Fruit fly (Drosophila melanogaster) whole organism, embryonic: ENCODE measurements around the gene gish.

Experiments used
- B-H1 ChIP-seq: fragments of 200-800 bp; sonication (Bioruptor generic); IDR thresholded peaks from 3 replicates; pipeline ENCODE4 v1.3.6; 2022; ENCODE audit warnings: missing biosample characterization, missing genetic modification characterization
- CG10209 ChIP-seq: fragments of 200-800 bp; sonication (Bioruptor generic); optimal IDR thresholded peaks from 3 replicates; lab custom pipeline; 2017; ENCODE audit warnings: missing biosample characterization, mild to moderate bottlenecking, missing genetic modification characterization, missing genetic modification reagents
- CG10366 ChIP-seq: fragments of 200-800 bp; sonication (Bioruptor generic); IDR thresholded peaks from 2 replicates; pipeline ENCODE4 v1.3.6; 2022; ENCODE audit warnings: missing biosample characterization, missing genetic modification characterization
- CG10431 ChIP-seq: fragments of 200-800 bp; sonication (Bioruptor generic); optimal IDR thresholded peaks from 3 replicates; lab custom pipeline; 2018; ENCODE audit warnings: missing biosample characterization, mild to moderate bottlenecking, missing genetic modification characterization
- CG15269 ChIP-seq: fragments of 200-800 bp; sonication (Bioruptor generic); optimal IDR thresholded peaks from 2 replicates; lab custom pipeline; 2018; ENCODE audit warnings: missing biosample characterization, mild to moderate bottlenecking, missing genetic modification characterization, moderate library complexity
- CG15514 ChIP-seq: fragments of 200-800 bp; sonication (Bioruptor generic); optimal IDR thresholded peaks from 3 replicates; lab custom pipeline; 2017; ENCODE audit warnings: missing biosample characterization, missing genetic modification characterization, mild to moderate bottlenecking, moderate library complexity, missing genetic modification reagents
- CG15696 ChIP-seq: fragments of 200-800 bp; sonication (Bioruptor generic); optimal IDR thresholded peaks from 2 replicates; lab custom pipeline; 2019; ENCODE audit warnings: missing biosample characterization, mild to moderate bottlenecking, missing genetic modification characterization, moderate library complexity
- CG16863 ChIP-seq: fragments of 200-800 bp; sonication (Bioruptor generic); optimal IDR thresholded peaks from 3 replicates; lab custom pipeline; 2016; ENCODE audit warnings: missing biosample characterization, missing genetic modification characterization
- CG17186 ChIP-seq: fragments of 200-800 bp; sonication (Bioruptor generic); optimal IDR thresholded peaks from 3 replicates; lab custom pipeline; 2017; ENCODE audit warnings: missing biosample characterization, missing genetic modification reagents, missing genetic modification characterization
- CG17359 ChIP-seq: fragments of 200-800 bp; sonication (Bioruptor generic); optimal IDR thresholded peaks from 3 replicates; lab custom pipeline; 2018; ENCODE audit warnings: missing biosample characterization, mild to moderate bottlenecking, missing genetic modification characterization, moderate library complexity
- CG1792 ChIP-seq: fragments of 200-800 bp; sonication (Bioruptor generic); optimal IDR thresholded peaks from 2 replicates; lab custom pipeline; 2016; ENCODE audit warnings: missing biosample characterization, missing genetic modification characterization
- CG18011 ChIP-seq: fragments of 200-800 bp; sonication (Bioruptor generic); optimal IDR thresholded peaks from 2 replicates; lab custom pipeline; 2017; ENCODE audit warnings: missing biosample characterization, missing genetic modification characterization, mild to moderate bottlenecking, moderate library complexity, missing genotype
- CG2129 ChIP-seq: fragments of 200-800 bp; sonication (Bioruptor generic); IDR thresholded peaks from 2 replicates; pipeline ENCODE4 v1.3.6; 2022; ENCODE audit warnings: missing biosample characterization, missing genetic modification characterization; ENCODE audit not compliant: partially characterized antibody
- CG3281 ChIP-seq: fragments of 200-800 bp; sonication (Bioruptor generic); optimal IDR thresholded peaks from 3 replicates; lab custom pipeline; 2017; ENCODE audit warnings: missing biosample characterization, mild to moderate bottlenecking, missing genetic modification characterization
- CG43689 ChIP-seq: fragments of 200-800 bp; sonication (Bioruptor generic); IDR thresholded peaks from 2 replicates; pipeline ENCODE4 v1.3.6; 2022; ENCODE audit warnings: missing biosample characterization, missing genetic modification characterization
- CG6272 ChIP-seq: fragments of 200-800 bp; sonication (Bioruptor generic); IDR thresholded peaks from 2 replicates; pipeline ENCODE4 v1.3.6; 2022; ENCODE audit warnings: missing biosample characterization, missing genetic modification characterization
- CG6813 ChIP-seq: fragments of 200-800 bp; sonication (Bioruptor generic); optimal IDR thresholded peaks from 2 replicates; lab custom pipeline; 2017; ENCODE audit warnings: missing biosample characterization, missing genetic modification characterization, mild to moderate bottlenecking, moderate library complexity, missing genetic modification reagents
- CG8478 ChIP-seq: fragments of >200 bp; optimal IDR thresholded peaks from 2 replicates; lab custom pipeline; 2018
- CG9932 ChIP-seq: fragments of 200-800 bp; sonication (Bioruptor generic); IDR thresholded peaks from 2 replicates; pipeline ENCODE4 v1.3.6; 2022; ENCODE audit warnings: missing biosample characterization, missing genetic modification characterization
- D ChIP-seq, 2 experiments: fragments of 200-800 bp in 1 of 2; fragments of >200 bp in 1 of 2; sonication (Bioruptor generic) in 1 of 2; optimal IDR thresholded peaks; 2 replicates in 1 of 2; 3 replicates in 1 of 2; lab custom pipeline; 2017; ENCODE audit warnings: mild to moderate bottlenecking in 1 of 2, missing biosample characterization in 1 of 2, missing genetic modification characterization in 1 of 2, missing genetic modification reagents in 1 of 2
- Dad ChIP-seq: fragments of 200-800 bp; sonication (Bioruptor generic); optimal IDR thresholded peaks from 3 replicates; lab custom pipeline; 2016; ENCODE audit warnings: missing biosample characterization, missing genetic modification characterization
- Deaf1 ChIP-seq: fragments of 200-800 bp; optimal IDR thresholded peaks from 3 replicates; lab custom pipeline; 2019; ENCODE audit warnings: missing biosample characterization, mild to moderate bottlenecking, missing genetic modification characterization, moderate library complexity
- Dek ChIP-seq: fragments of 200-800 bp; sonication (Bioruptor generic); optimal IDR thresholded peaks from 3 replicates; lab custom pipeline; 2019; ENCODE audit warnings: missing biosample characterization, mild to moderate bottlenecking, missing genetic modification characterization, moderate library complexity
- Dll ChIP-seq: fragments of 200-800 bp; sonication (Bioruptor generic); IDR thresholded peaks from 4 replicates; pipeline ENCODE4 v1.3.6; 2022; ENCODE audit warnings: missing biosample characterization, missing genetic modification characterization; ENCODE audit not compliant: partially characterized antibody
- Gug ChIP-seq: fragments of 200-800 bp; sonication (Bioruptor generic); IDR thresholded peaks from 4 replicates; pipeline ENCODE4 v1.3.6; 2022; ENCODE audit warnings: missing biosample characterization, missing genetic modification characterization
- HmgD ChIP-seq: fragments of 200-800 bp; sonication (Bioruptor generic); optimal IDR thresholded peaks from 3 replicates; lab custom pipeline; 2016; ENCODE audit warnings: missing biosample characterization, missing genetic modification characterization
- Kr ChIP-seq: fragments of 200-800 bp; sonication (Bioruptor generic); optimal IDR thresholded peaks from 2 replicates; lab custom pipeline; 2017; ENCODE audit warnings: missing biosample characterization, mild to moderate bottlenecking, missing genetic modification characterization
- NK7.1 ChIP-seq: fragments of 200-800 bp; sonication (Bioruptor generic); optimal IDR thresholded peaks from 3 replicates; lab custom pipeline; 2016; ENCODE audit warnings: missing biosample characterization, missing genetic modification characterization
- Ravus ChIP-seq: fragments of 200-800 bp; sonication (Bioruptor generic); IDR thresholded peaks from 2 replicates; pipeline ENCODE4 v1.3.6; 2022; ENCODE audit warnings: missing biosample characterization, missing genetic modification characterization
- abd-A ChIP-seq: fragments of 200-800 bp; sonication (Bioruptor generic); optimal IDR thresholded peaks from 3 replicates; lab custom pipeline; 2019; ENCODE audit warnings: missing biosample characterization, mild to moderate bottlenecking, missing genetic modification characterization, moderate library complexity
- bigmax ChIP-seq: fragments of 200-800 bp; sonication (Bioruptor generic); optimal IDR thresholded peaks from 2 replicates; lab custom pipeline; 2018; ENCODE audit warnings: missing biosample characterization, mild to moderate bottlenecking, missing genetic modification characterization
- cad ChIP-seq: fragments of >200 bp; optimal IDR thresholded peaks from 2 replicates; lab custom pipeline; 2017; ENCODE audit warnings: missing biosample characterization, missing genetic modification characterization
- crc ChIP-seq: fragments of 200-800 bp; sonication (Bioruptor generic); optimal IDR thresholded peaks from 2 replicates; lab custom pipeline; 2016; ENCODE audit warnings: missing biosample characterization, missing genetic modification characterization
- grau ChIP-seq: fragments of 200-800 bp; optimal IDR thresholded peaks from 3 replicates; lab custom pipeline; 2019; ENCODE audit warnings: missing biosample characterization, mild to moderate bottlenecking, missing genetic modification characterization, moderate library complexity
- hth ChIP-seq: fragments of >200 bp; optimal IDR thresholded peaks from 2 replicates; lab custom pipeline; 2017; ENCODE audit warnings: inconsistent platforms
- knrl ChIP-seq: fragments of 200-800 bp; sonication (Bioruptor generic); IDR thresholded peaks from 3 replicates; pipeline ENCODE4 v1.3.6; 2022; ENCODE audit warnings: missing biosample characterization, missing genetic modification characterization; ENCODE audit not compliant: partially characterized antibody
- mam ChIP-seq: fragments of 200-800 bp; sonication (Bioruptor generic); optimal IDR thresholded peaks from 3 replicates; lab custom pipeline; 2016; ENCODE audit warnings: missing biosample characterization, missing genetic modification characterization
- mld ChIP-seq: fragments of 200-800 bp; sonication (Bioruptor generic); IDR thresholded peaks from 3 replicates; pipeline ENCODE4 v1.3.6; 2022; ENCODE audit warnings: missing biosample characterization, missing genetic modification characterization; ENCODE audit not compliant: partially characterized antibody
- otp ChIP-seq: fragments of 200-800 bp; sonication (Bioruptor generic); IDR thresholded peaks from 3 replicates; pipeline ENCODE4, ENCODE4 v1.3.6; 2022; ENCODE audit warnings: missing biosample characterization, missing genetic modification characterization
- pfk ChIP-seq: fragments of 200-800 bp; sonication (Bioruptor generic); optimal IDR thresholded peaks from 2 replicates; lab custom pipeline; 2018; ENCODE audit warnings: missing biosample characterization, mild to moderate bottlenecking, missing genetic modification characterization, moderate library complexity
- pros ChIP-seq: fragments of 200-800 bp; sonication (Bioruptor generic); optimal IDR thresholded peaks from 3 replicates; lab custom pipeline; 2019; ENCODE audit warnings: missing biosample characterization, mild to moderate bottlenecking, missing genetic modification characterization, moderate library complexity
- repo ChIP-seq: fragments of 200-800 bp; sonication (Bioruptor generic); optimal IDR thresholded peaks from 2 replicates; lab custom pipeline; 2016; ENCODE audit warnings: missing biosample characterization, missing genetic modification characterization
- scrt ChIP-seq: fragments of 200-800 bp; sonication (Bioruptor generic); optimal IDR thresholded peaks from 2 replicates; lab custom pipeline; 2018; ENCODE audit warnings: missing biosample characterization, mild to moderate bottlenecking, missing genetic modification characterization, moderate library complexity
- sisA ChIP-seq: fragments of 200-800 bp; sonication (Bioruptor generic); IDR thresholded peaks from 2 replicates; pipeline ENCODE4 v1.3.6; 2022; ENCODE audit warnings: missing biosample characterization, missing genetic modification characterization
- ssp ChIP-seq: fragments of 200-800 bp; sonication (Bioruptor generic); IDR thresholded peaks from 2 replicates; pipeline ENCODE4 v1.3.6; 2022; ENCODE audit warnings: missing biosample characterization, missing genetic modification characterization
- toy ChIP-seq: fragments of 200-800 bp; sonication (Bioruptor generic); IDR thresholded peaks from 2 replicates; pipeline ENCODE4 v1.3.6; 2022; ENCODE audit warnings: missing biosample characterization, missing genetic modification characterization
- ttk ChIP-seq: fragments of 200-800 bp; sonication (Bioruptor generic); IDR thresholded peaks from 2 replicates; pipeline ENCODE4 v2.1.2; 2022; ENCODE audit warnings: missing biosample characterization, missing genetic modification characterization
- twi ChIP-seq: fragments of 200-800 bp; optimal IDR thresholded peaks from 2 replicates; lab custom pipeline; 2019; ENCODE audit warnings: missing biosample characterization, mild to moderate bottlenecking, missing genetic modification characterization, moderate library complexity

Gene gish

DNA sequence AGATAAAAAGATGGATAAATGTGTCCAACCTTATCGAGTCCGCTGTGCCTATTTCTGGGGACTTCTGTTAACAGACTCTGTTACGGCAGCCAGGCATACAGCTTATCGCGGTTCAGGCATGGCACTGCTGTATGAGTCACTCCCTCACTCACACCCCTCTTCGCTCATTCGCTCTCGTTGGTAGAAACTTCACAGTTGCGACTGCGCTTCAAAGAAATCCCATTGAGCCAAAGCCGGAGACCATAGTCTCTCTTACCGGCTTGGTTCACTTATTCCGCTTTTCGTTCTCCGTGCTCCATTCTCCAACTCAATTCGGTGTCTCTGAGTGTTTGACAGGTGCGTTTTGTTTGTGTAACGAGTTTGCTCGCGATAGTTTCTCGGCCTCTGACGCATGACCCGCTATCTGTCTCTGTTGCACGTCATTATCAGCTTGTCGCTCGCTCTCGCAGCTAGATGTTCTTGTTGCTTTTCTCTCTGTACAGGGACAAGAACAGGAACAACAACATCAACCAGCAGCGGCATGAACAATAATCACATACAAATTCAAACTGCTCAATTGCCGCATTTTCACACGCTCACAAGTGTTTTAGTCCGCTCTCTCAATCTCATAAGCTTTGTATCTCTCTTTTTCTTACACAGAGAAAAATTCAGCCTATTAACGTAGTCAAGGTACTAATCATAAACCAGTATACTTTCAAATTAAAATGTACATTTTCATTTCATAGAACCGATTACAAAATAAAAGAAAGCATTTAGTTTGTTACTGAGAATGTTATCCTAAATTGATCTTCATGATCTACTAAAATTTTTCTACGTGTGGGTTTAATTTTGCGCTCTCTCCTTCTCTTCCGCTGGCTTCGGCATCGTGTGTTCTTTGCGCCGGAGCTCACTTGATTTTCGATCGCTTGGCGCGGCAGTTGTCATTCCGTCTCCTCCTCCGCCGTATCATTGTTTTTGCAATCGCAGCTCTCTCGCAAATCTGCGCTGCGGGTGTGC, 8.0 kb downstream of the gish start:
- TF ChIP-seq CG18011 (GFP tag; lab: Kevin White, UChicago) (peak; percentile 93), Ravus (GFP tag; lab: Robert Waterston, UW) (peak; percentile 98), mld (GFP tag; lab: Robert Waterston, UW) (no peak), pfk (GFP tag; lab: Kevin White, UChicago) (peak; percentile 36), abd-A (tag; lab: Kevin White, UChicago) (peak; percentile 92), ttk (GFP tag; lab: Robert Waterston, UW) (peak; percentile 99), CG15269 (tag; lab: Kevin White, UChicago) (peak; percentile 100), CG2129 (GFP tag; lab: Robert Waterston, UW) (no peak), CG1792 (GFP tag; lab: Kevin White, UChicago) (peak; percentile 99), Dad (GFP tag; lab: Kevin White, UChicago) (peak; percentile 98), otp (GFP tag; lab: Robert Waterston, UW) (peak; percentile 99), bigmax (GFP tag; lab: Kevin White, UChicago) (peak; percentile 75), Dek (tag; lab: Kevin White, UChicago) (peak; percentile 99), repo (GFP tag; lab: Kevin White, UChicago) (peak; percentile 99), NK7.1 (GFP tag; lab: Kevin White, UChicago) (peak; percentile 99), CG17359 (peak; percentile 100), hth (no peak), CG10209 (GFP tag; lab: Kevin White, UChicago) (peak; percentile 100), CG15514 (peak; percentile 94), crc (GFP tag; lab: Kevin White, UChicago) (peak; percentile 99), CG10366 (GFP tag; lab: Robert Waterston, UW) (peak; percentile 100), Deaf1 (tag; lab: Kevin White, UChicago) (peak; percentile 91), D (optimal IDR thresholded peaks at IDR 0.05; lab: Kevin White, UChicago) (no peak), D (GFP tag; optimal IDR thresholded peaks at IDR 0.05; lab: Kevin White, UChicago) (peak; percentile 99), CG43689 (GFP tag; lab: Robert Waterston, UW) (peak; percentile 99), CG10431 (GFP tag; lab: Kevin White, UChicago) (peak; percentile 97), B-H1 (peak; percentile 100; the same call in 2 of the 3 replicates), Dll (peak; percentile 59; the same call in 3 of the 4 replicates), knrl (GFP tag; lab: Robert Waterston, UW) (no peak), CG8478 (lab: Kevin White, UChicago) (peak; percentile 10), cad (no peak), grau (tag; lab: Kevin White, UChicago) (peak; percentile 99), CG15696 (tag; lab: Kevin White, UChicago) (peak; percentile 99), CG6272 (GFP tag; lab: Robert Waterston, UW) (peak; percentile 98), HmgD (GFP tag; lab: Kevin White, UChicago) (peak; percentile 99), CG17186 (GFP tag; lab: Kevin White, UChicago) (peak; percentile 91), Gug (GFP tag; lab: Robert Waterston, UW) (peak; percentile 96), CG16863 (GFP tag; lab: Kevin White, UChicago) (peak; percentile 99), toy (peak; percentile 98), Kr (peak; percentile 84), ssp (GFP tag; lab: Robert Waterston, UW) (peak; percentile 94), mam (GFP tag; lab: Kevin White, UChicago) (peak; percentile 99), pros (GFP tag; lab: Kevin White, UChicago) (peak; percentile 98), sisA (GFP tag; lab: Robert Waterston, UW) (peak; percentile 99), scrt (GFP tag; lab: Kevin White, UChicago) (peak; percentile 98), CG6813 (GFP tag; lab: Kevin White, UChicago) (peak; percentile 99), CG3281 (peak; percentile 99), CG9932 (GFP tag; lab: Robert Waterston, UW) (peak; percentile 98), twi (tag; lab: Kevin White, UChicago) (peak; percentile 99)
